Fruit fly (Drosophila melanogaster) whole organism, embryonic: ENCODE measurements around the gene oxt.

Experiments used
- Atf-2 ChIP-seq: fragments of 200-800 bp; sonication (Bioruptor generic); optimal IDR thresholded peaks from 2 replicates; lab custom pipeline; 2016; ENCODE audit warnings: missing biosample characterization, missing genetic modification characterization
- Blimp-1 ChIP-seq: fragments of 200-800 bp; sonication (Bioruptor generic); optimal IDR thresholded peaks from 3 replicates; lab custom pipeline; 2018; ENCODE audit warnings: missing biosample characterization, missing genetic modification characterization, mild to moderate bottlenecking, moderate library complexity, missing genetic modification reagents
- CG11504 ChIP-seq: fragments of 200-800 bp; sonication (Bioruptor generic); optimal IDR thresholded peaks from 3 replicates; lab custom pipeline; 2019; ENCODE audit warnings: missing biosample characterization, mild to moderate bottlenecking, missing genetic modification characterization, moderate library complexity
- CG15696 ChIP-seq: fragments of 200-800 bp; sonication (Bioruptor generic); optimal IDR thresholded peaks from 2 replicates; lab custom pipeline; 2019; ENCODE audit warnings: missing biosample characterization, mild to moderate bottlenecking, missing genetic modification characterization, moderate library complexity
- CG17612 ChIP-seq: fragments of 200-800 bp; sonication (Bioruptor generic); IDR thresholded peaks from 2 replicates; pipeline ENCODE4 v1.3.6; 2022; ENCODE audit warnings: missing biosample characterization, missing genetic modification characterization
- CG31365 ChIP-seq: fragments of 200-800 bp; sonication (Bioruptor generic); optimal IDR thresholded peaks from 2 replicates; lab custom pipeline; 2018; ENCODE audit warnings: missing biosample characterization, mild to moderate bottlenecking, missing genetic modification characterization
- CG33213 ChIP-seq: fragments of 200-800 bp; sonication (Bioruptor generic); optimal IDR thresholded peaks from 3 replicates; lab custom pipeline; 2016; ENCODE audit warnings: missing biosample characterization, missing genetic modification characterization
- CG3847 ChIP-seq: fragments of 200-800 bp; sonication (Bioruptor generic); IDR thresholded peaks from 2 replicates; pipeline ENCODE4 v1.3.6; 2022; ENCODE audit warnings: missing biosample characterization, missing genetic modification characterization
- CG4282 ChIP-seq: fragments of 200-800 bp; sonication (Bioruptor generic); optimal IDR thresholded peaks from 2 replicates; lab custom pipeline; 2016; ENCODE audit warnings: missing biosample characterization, missing genetic modification characterization
- CG5953 ChIP-seq: fragments of 200-800 bp; sonication (Bioruptor generic); IDR thresholded peaks from 2 replicates; pipeline ENCODE4 v1.3.6; 2022; ENCODE audit warnings: missing biosample characterization, missing genetic modification characterization
- CG6813 ChIP-seq: fragments of 200-800 bp; sonication (Bioruptor generic); optimal IDR thresholded peaks from 2 replicates; lab custom pipeline; 2017; ENCODE audit warnings: missing biosample characterization, missing genetic modification characterization, mild to moderate bottlenecking, moderate library complexity, missing genetic modification reagents
- CG7556 ChIP-seq: fragments of 200-800 bp; sonication (Bioruptor generic); optimal IDR thresholded peaks from 2 replicates; lab custom pipeline; 2017; ENCODE audit warnings: missing biosample characterization, mild to moderate bottlenecking, missing genetic modification characterization
- CG7987 ChIP-seq: fragments of 200-800 bp; sonication (Bioruptor generic); optimal IDR thresholded peaks from 2 replicates; lab custom pipeline; 2018; ENCODE audit warnings: missing biosample characterization, mild to moderate bottlenecking, missing genetic modification characterization, moderate library complexity
- CG8089 ChIP-seq: fragments of 200-800 bp; sonication (Bioruptor generic); optimal IDR thresholded peaks from 3 replicates; lab custom pipeline; 2016; ENCODE audit warnings: missing biosample characterization, missing genetic modification characterization
- CG8290 ChIP-seq, 3 experiments: fragments of 200-800 bp; sonication (Bioruptor generic); optimal IDR thresholded peaks; 2 replicates each; lab custom pipeline; 2016 to 2019; ENCODE audit warnings: missing biosample characterization in 3 of 3, missing genetic modification characterization in 3 of 3, mild to moderate bottlenecking in 2 of 3, moderate library complexity in 1 of 3
- CTCF ChIP-seq: fragments of 200-800 bp; sonication (Bioruptor generic); optimal IDR thresholded peaks from 2 replicates; lab custom pipeline; 2017; ENCODE audit warnings: missing biosample characterization, mild to moderate bottlenecking, missing genetic modification characterization, moderate library complexity
- Chrac-16 ChIP-seq: fragments of 200-800 bp; sonication (Bioruptor generic); optimal IDR thresholded peaks from 3 replicates; lab custom pipeline; 2016; ENCODE audit warnings: missing biosample characterization, missing genetic modification characterization
- Dek ChIP-seq: fragments of 200-800 bp; sonication (Bioruptor generic); optimal IDR thresholded peaks from 3 replicates; lab custom pipeline; 2019; ENCODE audit warnings: missing biosample characterization, mild to moderate bottlenecking, missing genetic modification characterization, moderate library complexity
- Dll ChIP-seq: fragments of 200-800 bp; sonication (Bioruptor generic); IDR thresholded peaks from 4 replicates; pipeline ENCODE4 v1.3.6; 2022; ENCODE audit warnings: missing biosample characterization, missing genetic modification characterization; ENCODE audit not compliant: partially characterized antibody
- Dp ChIP-seq: fragments of 200-800 bp; sonication (Bioruptor generic); optimal IDR thresholded peaks from 2 replicates; lab custom pipeline; 2018; ENCODE audit warnings: missing biosample characterization, mild to moderate bottlenecking, missing genetic modification characterization, moderate library complexity
- HLH54F ChIP-seq: fragments of 200-800 bp; sonication (Bioruptor generic); optimal IDR thresholded peaks from 3 replicates; lab custom pipeline; 2016; ENCODE audit warnings: missing biosample characterization, missing genetic modification characterization
- Hmr ChIP-seq: fragments of 200-800 bp; sonication (Bioruptor generic); optimal IDR thresholded peaks from 3 replicates; lab custom pipeline; 2017; ENCODE audit warnings: mild to moderate bottlenecking, missing biosample characterization, missing genetic modification reagents, missing genetic modification characterization
- Hmx ChIP-seq: fragments of 200-800 bp; sonication (Bioruptor generic); optimal IDR thresholded peaks from 2 replicates; lab custom pipeline; 2016; ENCODE audit warnings: missing biosample characterization, missing genetic modification characterization
- Hr3 ChIP-seq: fragments of 200-800 bp; sonication (Bioruptor generic); optimal IDR thresholded peaks from 3 replicates; lab custom pipeline; 2016; ENCODE audit warnings: missing biosample characterization, missing genetic modification characterization
- Hr78 ChIP-seq, 2 experiments: fragments of 200-800 bp in 1 of 2; fragments of >200 bp in 1 of 2; sonication (Bioruptor generic) in 1 of 2; optimal IDR thresholded peaks; 2 replicates each; lab custom pipeline; 2017 to 2019; ENCODE audit warnings: missing biosample characterization in 2 of 2, missing genetic modification characterization in 2 of 2, mild to moderate bottlenecking in 1 of 2, moderate library complexity in 1 of 2
- Spps ChIP-seq: fragments of 200-800 bp; sonication (Bioruptor generic); optimal IDR thresholded peaks from 2 replicates; lab custom pipeline; 2018; ENCODE audit warnings: missing biosample characterization, mild to moderate bottlenecking, missing genetic modification characterization
- Sry-δ ChIP-seq: fragments of 200-800 bp; sonication (Bioruptor generic); optimal IDR thresholded peaks from 2 replicates; lab custom pipeline; 2016; ENCODE audit warnings: missing biosample characterization, missing genetic modification characterization
- Taf1 ChIP-seq: fragments of 200-800 bp; sonication (Bioruptor generic); IDR thresholded peaks from 2 replicates; pipeline ENCODE4 v1.3.6; 2022; ENCODE audit warnings: missing biosample characterization, missing genetic modification characterization
- Tbp ChIP-seq: fragments of >200 bp; optimal IDR thresholded peaks from 2 replicates; lab custom pipeline; 2018; ENCODE audit warnings: missing biosample characterization, missing genetic modification characterization
- Trl ChIP-seq, 3 experiments: fragments of >200 bp in 2 of 3; fragments of 200-800 bp in 1 of 3; sonication (Bioruptor generic) in 1 of 3; optimal IDR thresholded peaks; 2 replicates in 1 of 3; 3 replicates in 2 of 3; lab custom pipeline; 2016 to 2017; ENCODE audit warnings: missing biosample characterization in 1 of 3, missing genetic modification characterization in 1 of 3
- bsh ChIP-seq, 2 experiments: fragments of 200-800 bp; sonication (Bioruptor generic); optimal IDR thresholded peaks; 2 replicates each; lab custom pipeline; 2017 to 2018; ENCODE audit warnings: mild to moderate bottlenecking in 2 of 2, missing biosample characterization in 2 of 2, missing genetic modification characterization in 2 of 2, moderate library complexity in 1 of 2
- btn ChIP-seq: fragments of 200-800 bp; sonication (Bioruptor generic); optimal IDR thresholded peaks from 2 replicates; lab custom pipeline; 2016; ENCODE audit warnings: missing biosample characterization, missing genetic modification characterization
- dpn ChIP-seq, 2 experiments: fragments of 200-800 bp; sonication (Bioruptor generic); optimal IDR thresholded peaks; 3 replicates each; lab custom pipeline; 2016; ENCODE audit warnings: missing biosample characterization in 2 of 2, missing genetic modification characterization in 2 of 2
- dysf ChIP-seq: fragments of 200-800 bp; sonication (Bioruptor generic); IDR thresholded peaks from 3 replicates; pipeline ENCODE4 v1.3.6; 2022; ENCODE audit warnings: missing biosample characterization, missing genetic modification characterization
- fd64A ChIP-seq: fragments of 200-800 bp; sonication (Bioruptor generic); optimal IDR thresholded peaks from 3 replicates; lab custom pipeline; 2018; ENCODE audit warnings: missing biosample characterization, mild to moderate bottlenecking, missing genetic modification characterization
- gcm ChIP-seq: fragments of 200-800 bp; sonication (Bioruptor generic); optimal IDR thresholded peaks from 2 replicates; lab custom pipeline; 2019; ENCODE audit warnings: missing biosample characterization, mild to moderate bottlenecking, missing genetic modification characterization, moderate library complexity
- gfzf ChIP-seq: fragments of 200-800 bp; sonication (Bioruptor generic); optimal IDR thresholded peaks from 2 replicates; lab custom pipeline; 2016; ENCODE audit warnings: missing biosample characterization, mild to moderate bottlenecking, missing genetic modification characterization, moderate library complexity
- her ChIP-seq: fragments of 200-800 bp; sonication (Bioruptor generic); optimal IDR thresholded peaks from 2 replicates; lab custom pipeline; 2016; ENCODE audit warnings: missing biosample characterization, missing genetic modification characterization
- hth ChIP-seq: fragments of >200 bp; optimal IDR thresholded peaks from 2 replicates; lab custom pipeline; 2017; ENCODE audit warnings: inconsistent platforms
- jing ChIP-seq: fragments of 200-800 bp; sonication (Bioruptor generic); optimal IDR thresholded peaks from 2 replicates; lab custom pipeline; 2018; ENCODE audit warnings: missing biosample characterization, mild to moderate bottlenecking, missing genetic modification characterization
- schlank ChIP-seq: fragments of 200-800 bp; sonication (Bioruptor generic); optimal IDR thresholded peaks from 2 replicates; lab custom pipeline; 2018; ENCODE audit warnings: missing biosample characterization, mild to moderate bottlenecking, missing genetic modification characterization
- trem ChIP-seq: fragments of 200-800 bp; optimal IDR thresholded peaks from 3 replicates; lab custom pipeline; 2019; ENCODE audit warnings: missing biosample characterization, mild to moderate bottlenecking, missing genetic modification characterization, moderate library complexity
- unc-4 ChIP-seq: fragments of 200-800 bp; sonication (Bioruptor generic); IDR thresholded peaks from 2 replicates; pipeline ENCODE4 v1.3.6; 2022; ENCODE audit warnings: missing biosample characterization, missing genetic modification characterization; ENCODE audit not compliant: partially characterized antibody
- zen2 ChIP-seq: fragments of 200-800 bp; sonication (Bioruptor generic); IDR thresholded peaks from 3 replicates; pipeline ENCODE4 v1.3.6; 2022; ENCODE audit warnings: missing biosample characterization, missing genetic modification characterization; ENCODE audit not compliant: partially characterized antibody

oxt gene

DNA sequence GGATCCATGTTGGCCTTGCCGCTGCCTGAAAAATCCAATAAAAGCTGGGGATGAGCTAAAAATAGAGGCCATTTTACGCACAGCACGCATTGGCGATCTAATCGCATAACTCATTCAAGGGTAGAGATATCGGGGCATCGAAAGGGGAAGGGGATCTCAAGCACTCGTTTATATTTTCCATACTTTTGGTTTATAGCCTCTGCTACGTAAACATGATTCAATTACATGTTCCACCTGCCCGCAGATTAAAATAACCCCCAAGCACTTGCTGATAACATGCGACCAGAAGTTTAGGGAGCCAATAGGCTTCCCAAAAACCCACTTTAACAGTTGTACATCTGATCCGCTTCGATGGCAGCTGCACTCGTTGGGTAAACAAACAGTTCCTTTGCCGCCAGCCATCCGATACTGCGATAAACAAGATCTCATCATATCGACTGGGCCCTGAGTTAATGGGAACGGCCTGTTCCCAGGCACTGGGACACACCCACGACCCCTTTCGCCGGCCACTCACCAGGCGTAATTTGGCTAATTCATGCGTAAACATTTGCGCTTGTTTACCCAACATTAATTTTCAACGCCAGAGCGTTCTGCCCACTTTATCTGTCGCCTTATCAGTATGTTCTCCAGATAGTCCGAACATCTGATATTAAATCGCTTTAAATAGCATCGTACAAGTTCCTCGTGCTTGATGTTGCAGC lies 8.4 kb downstream of the oxt start (continued):
- TF ChIP-seq fd64A (GFP tag; lab: Kevin White, UChicago) (no peak), Taf1 (GFP tag; lab: Robert Waterston, UW) (no peak), Tbp (GFP tag; lab: Kevin White, UChicago) (no peak), btn (no peak), CG4282 (GFP tag; lab: Kevin White, UChicago) (no peak), bsh (GFP tag; optimal IDR thresholded peaks at IDR 0.05; lab: Kevin White, UChicago) (no peak), schlank (tag; lab: Kevin White, UChicago) (peak; percentile 8), Dek (tag; lab: Kevin White, UChicago) (no peak), Chrac-16 (GFP tag; lab: Kevin White, UChicago) (no peak), CG6813 (GFP tag; lab: Kevin White, UChicago) (peak; percentile 11), Dll (GFP tag; lab: Robert Waterston, UW) (no peak), Dp (GFP tag; lab: Kevin White, UChicago) (no peak)
- TF ChIP-seq, all 482 proteins: peak for 33

DNA sequence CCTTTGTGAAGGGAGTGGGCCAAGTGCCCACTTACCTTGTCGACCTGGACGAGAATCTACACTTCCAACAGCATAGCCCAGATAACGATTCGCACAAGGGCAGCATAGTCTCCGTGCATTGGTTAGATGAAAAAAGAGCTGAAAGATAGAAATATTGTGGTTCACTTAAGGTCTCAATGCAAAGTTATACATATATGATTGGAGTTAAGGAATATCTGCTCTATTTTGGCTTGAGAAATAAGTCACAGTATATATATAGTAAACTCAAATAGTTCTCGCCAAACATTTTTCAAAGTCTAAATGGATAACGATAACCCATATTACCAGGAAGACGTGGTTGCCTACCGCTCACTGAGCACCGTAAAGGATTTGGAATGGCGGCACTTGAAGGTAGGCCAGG lies 14.1 kb downstream of the oxt start, which contains the start of gene CG32305:
CG32305 (plus strand) TSS at position 301 of the 400 bp plus-strand sequence.
- no peak for TF ChIP-seq Spps (tag; lab: Kevin White, UChicago)
- no peak for TF ChIP-seq jing (GFP tag; lab: Kevin White, UChicago)
- no peak for TF ChIP-seq Hmx (GFP tag; lab: Kevin White, UChicago)
- no peak for TF ChIP-seq her (GFP tag; lab: Kevin White, UChicago)
- no peak for TF ChIP-seq dysf (GFP tag; lab: Robert Waterston, UW)

DNA sequence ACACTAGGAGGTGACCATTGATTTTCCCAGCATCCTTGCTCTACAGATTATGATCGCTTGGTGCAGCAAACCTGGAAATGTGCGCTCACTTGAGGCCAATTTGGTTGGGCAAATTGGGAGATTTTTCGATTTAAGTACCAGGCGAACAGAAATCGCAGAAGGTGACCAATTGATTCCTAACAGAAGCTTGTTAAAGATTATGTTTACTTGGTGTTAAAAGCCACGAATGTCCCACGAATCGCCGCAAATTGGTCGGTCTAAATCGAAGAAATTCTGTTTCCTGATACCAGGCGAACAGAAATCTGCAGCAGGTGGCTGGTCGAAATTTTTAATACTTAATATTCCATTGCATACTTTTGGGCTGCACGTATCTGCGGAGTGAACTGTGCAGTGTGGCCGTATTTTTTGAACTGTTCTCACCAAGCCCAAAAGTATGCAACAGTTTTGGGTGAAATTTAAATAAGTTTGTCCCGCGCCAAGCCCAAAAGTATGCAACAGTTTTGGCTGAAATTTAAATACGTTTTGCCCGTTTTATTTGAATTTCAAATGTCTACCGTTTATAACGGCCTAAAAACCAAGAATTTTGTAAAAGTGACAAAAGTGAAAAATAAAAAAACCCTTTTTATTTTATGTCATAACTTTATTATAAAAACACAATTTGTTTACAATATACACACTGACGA lies 18.5 kb downstream of the oxt start, which contains the start of gene CG32301:
CG32301 (plus strand) TSS at position 633 of the 683 bp plus-strand sequence.
- TF ChIP-seq CTCF, result peak; percentile 62
- peak in 1 of 2 experiments; percentile 41 for TF ChIP-seq Hr78 (GFP tag; optimal IDR thresholded peaks at IDR 0.05; lab: Kevin White, UChicago)
- TF ChIP-seq Trl (optimal IDR thresholded peaks at IDR 0.05; lab: Kevin White, UChicago), result no peak
- TF ChIP-seq Trl (GFP tag; optimal IDR thresholded peaks at IDR 0.05; lab: Kevin White, UChicago), result no peak
- no peak for TF ChIP-seq CG8089 (GFP tag; lab: Kevin White, UChicago)
- TF ChIP-seq hth (lab: Kevin White, UChicago), result no peak
- TF ChIP-seq Hmr (GFP tag; lab: Kevin White, UChicago), result peak; percentile 70
- TF ChIP-seq gfzf (GFP tag; lab: Kevin White, UChicago), result peak; percentile 42
- no peak for TF ChIP-seq Atf-2 (GFP tag; lab: Kevin White, UChicago)
- 0 out of 2 replicates have a peak, but pooled peaks have one; percentile 9 for TF ChIP-seq CG3847 (GFP tag; lab: Robert Waterston, UW)
- no peak for TF ChIP-seq Hr3 (GFP tag; lab: Kevin White, UChicago)
- TF ChIP-seq Blimp-1, result no peak
- no peak for TF ChIP-seq CG5953
- no peak; the same call in 1 of the 2 replicates for TF ChIP-seq CG17612
- no peak for TF ChIP-seq btn
- TF ChIP-seq CG31365 (tag; lab: Kevin White, UChicago), result no peak
- TF ChIP-seq CG11504 (tag; lab: Kevin White, UChicago), result no peak
- TF ChIP-seq CG15696 (tag; lab: Kevin White, UChicago), result no peak
- 0 out of 2 replicates have a peak, but pooled peaks have one; percentile 32 for TF ChIP-seq unc-4
- TF ChIP-seq zen2 (GFP tag; lab: Robert Waterston, UW), result peak; percentile 70
- no peak for TF ChIP-seq gcm (GFP tag; lab: Kevin White, UChicago)
- no peak for TF ChIP-seq CG7556
- peak; percentile 6 for TF ChIP-seq trem (tag; lab: Kevin White, UChicago)
- TF ChIP-seq CG7987 (GFP tag; lab: Kevin White, UChicago), result no peak
- TF ChIP-seq dpn (GFP tag; optimal IDR thresholded peaks at IDR 0.05; lab: Kevin White, UChicago), result no peak
- peak; percentile 98 for TF ChIP-seq CG8290 (GFP tag; optimal IDR thresholded peaks at IDR 0.05; lab: Kevin White, UChicago)
- TF ChIP-seq CG8290 (tag; optimal IDR thresholded peaks at IDR 0.05; lab: Kevin White, UChicago), result peak; percentile 95 to 96
- TF ChIP-seq Sry-δ (GFP tag; lab: Kevin White, UChicago), result no peak
- no peak for TF ChIP-seq HLH54F (GFP tag; lab: Kevin White, UChicago)
- peak; percentile 88 for TF ChIP-seq CG33213 (GFP tag; lab: Kevin White, UChicago)
